Fruit fly (Drosophila melanogaster): ENCODE results near the gene Polr1C.

Polr1C gene

dm6 chr2L:4973731-4974415 lies 5.1 kb downstream of the Polr1C start, which contains the start of gene mRpL28:
TSS of gene mRpL28 (plus strand) at chr2L:4973976.
- TF ChIP-seq fd96Ca (GFP tag; IDR thresholded peaks at IDR 0.05) (peak; percentile 18; the same call in 1 of the 3 replicates), CG4496 (GFP tag; IDR thresholded peaks at IDR 0.05) (0 out of 3 replicates have a peak, but pooled peaks have one; percentile 24), CG15710 (tag; optimal IDR thresholded peaks at IDR 0.05) (no peak), EcR (GFP tag; optimal IDR thresholded peaks at IDR 0.05) (peak; percentile 70)

DNA sequence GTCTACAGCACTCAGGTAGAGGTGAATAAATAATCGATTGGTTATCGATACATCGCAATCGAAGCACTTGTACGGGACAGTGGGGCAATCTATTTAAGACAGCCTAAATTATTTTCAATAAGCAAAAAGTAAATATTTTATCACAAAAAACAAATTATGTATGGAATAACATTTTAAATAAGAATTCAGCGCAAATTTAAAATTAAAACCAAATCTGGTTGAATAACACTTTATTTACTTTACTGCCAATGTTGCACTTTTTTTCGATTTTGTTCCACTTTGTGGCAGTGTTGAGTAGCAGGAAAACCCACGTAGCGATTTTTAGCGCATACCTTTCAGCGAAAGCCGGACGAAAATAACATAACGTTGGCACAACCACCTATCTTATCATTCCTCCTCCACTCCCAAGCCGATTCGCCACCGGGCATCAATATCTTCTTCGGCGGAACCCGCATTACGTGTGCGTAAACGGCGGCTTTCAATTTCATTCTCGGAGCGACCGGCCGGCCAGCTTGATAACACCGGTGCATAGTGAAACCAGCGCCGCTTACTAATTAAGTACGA lies 8.3 kb downstream of the Polr1C start, which contains the start of the genes Gmd and CG3792:
Gmd (minus strand) TSS at position 36 of the 564 bp plus-strand sequence.
CG3792 (plus strand) TSS at position 325 of the 564 bp plus-strand sequence.
- TF ChIP-seq gl (tag; optimal IDR thresholded peaks at IDR 0.05) (peak; percentile 81), CG13204 (GFP tag; optimal IDR thresholded peaks at IDR 0.05) (no peak), Pif1A (GFP tag; optimal IDR thresholded peaks at IDR 0.05) (no peak), CG8159 (tag; optimal IDR thresholded peaks at IDR 0.05) (peak; percentile 95), Snoo (tag; optimal IDR thresholded peaks at IDR 0.05) (peak; percentile 89), fd96Ca (GFP tag; IDR thresholded peaks at IDR 0.05) (peak; percentile 84), EcR (GFP tag; optimal IDR thresholded peaks at IDR 0.05) (peak; percentile 6), CG34367 (tag; optimal IDR thresholded peaks at IDR 0.05) (peak; percentile 85), D1 (tag; optimal IDR thresholded peaks at IDR 0.05) (no peak), CG10348 (GFP tag; IDR thresholded peaks at IDR 0.05) (peak; percentile 87), CG14655 (GFP tag; optimal IDR thresholded peaks at IDR 0.05) (no peak), CG8301 (tag; optimal IDR thresholded peaks at IDR 0.05) (peak; percentile 92), rn (GFP tag; IDR thresholded peaks at IDR 0.05) (peak; percentile 87), CG15710 (tag; optimal IDR thresholded peaks at IDR 0.05) (peak; percentile 87), Pif1B (GFP tag; optimal IDR thresholded peaks at IDR 0.05) (no peak), CG9948 (tag; optimal IDR thresholded peaks at IDR 0.05) (peak; percentile 89), CG4496 (GFP tag; IDR thresholded peaks at IDR 0.05) (peak; percentile 97), CG32121 (GFP tag; IDR thresholded peaks at IDR 0.05) (peak; percentile 95), CG17806 (tag; optimal IDR thresholded peaks at IDR 0.05) (peak; percentile 91), Ets98B (GFP tag; IDR thresholded peaks at IDR 0.05) (peak; percentile 94), CG12605 (GFP tag; IDR thresholded peaks at IDR 0.05) (peak; percentile 89)

DNA sequence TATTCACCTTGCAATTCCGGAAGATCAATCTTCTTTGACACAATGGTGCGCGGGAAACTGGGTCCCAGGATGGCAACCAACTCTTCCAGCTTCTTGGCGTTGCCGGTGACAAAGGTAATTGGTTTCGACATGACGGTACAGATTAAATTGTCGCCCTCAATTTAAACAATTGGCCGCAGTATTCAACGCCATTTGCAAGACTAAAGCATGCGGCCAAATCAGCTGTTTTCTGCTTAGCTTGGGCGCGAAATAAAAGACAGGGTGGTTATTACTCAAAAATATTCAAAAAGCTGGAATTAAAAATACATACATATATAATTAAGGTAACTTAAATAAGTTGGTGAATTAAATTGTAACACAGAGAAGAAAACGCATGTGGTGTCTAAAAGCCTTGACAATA lies 10.3 kb downstream of the Polr1C start, which contains the start of gene CG8891:
CG8891 (minus strand) TSS at position 242 of the 400 bp plus-strand sequence.
- no peak for TF ChIP-seq CG17806 (tag; optimal IDR thresholded peaks at IDR 0.05)
- TF ChIP-seq CG13204 (GFP tag; optimal IDR thresholded peaks at IDR 0.05) = no peak
- TF ChIP-seq Snoo (tag; optimal IDR thresholded peaks at IDR 0.05) = no peak
- no peak for TF ChIP-seq fd96Ca (GFP tag; IDR thresholded peaks at IDR 0.05)
- no peak for TF ChIP-seq CG10348 (GFP tag; IDR thresholded peaks at IDR 0.05)
- TF ChIP-seq D1 (tag; optimal IDR thresholded peaks at IDR 0.05) = no peak
- no peak for TF ChIP-seq CG9948 (tag; optimal IDR thresholded peaks at IDR 0.05)
- no peak for TF ChIP-seq gl (tag; optimal IDR thresholded peaks at IDR 0.05)
- no peak for TF ChIP-seq CG34367 (tag; optimal IDR thresholded peaks at IDR 0.05)
- no peak for TF ChIP-seq CG15710 (tag; optimal IDR thresholded peaks at IDR 0.05)
- no peak for TF ChIP-seq rn (GFP tag; IDR thresholded peaks at IDR 0.05)
- no peak for TF ChIP-seq Pif1B (GFP tag; optimal IDR thresholded peaks at IDR 0.05)

DNA sequence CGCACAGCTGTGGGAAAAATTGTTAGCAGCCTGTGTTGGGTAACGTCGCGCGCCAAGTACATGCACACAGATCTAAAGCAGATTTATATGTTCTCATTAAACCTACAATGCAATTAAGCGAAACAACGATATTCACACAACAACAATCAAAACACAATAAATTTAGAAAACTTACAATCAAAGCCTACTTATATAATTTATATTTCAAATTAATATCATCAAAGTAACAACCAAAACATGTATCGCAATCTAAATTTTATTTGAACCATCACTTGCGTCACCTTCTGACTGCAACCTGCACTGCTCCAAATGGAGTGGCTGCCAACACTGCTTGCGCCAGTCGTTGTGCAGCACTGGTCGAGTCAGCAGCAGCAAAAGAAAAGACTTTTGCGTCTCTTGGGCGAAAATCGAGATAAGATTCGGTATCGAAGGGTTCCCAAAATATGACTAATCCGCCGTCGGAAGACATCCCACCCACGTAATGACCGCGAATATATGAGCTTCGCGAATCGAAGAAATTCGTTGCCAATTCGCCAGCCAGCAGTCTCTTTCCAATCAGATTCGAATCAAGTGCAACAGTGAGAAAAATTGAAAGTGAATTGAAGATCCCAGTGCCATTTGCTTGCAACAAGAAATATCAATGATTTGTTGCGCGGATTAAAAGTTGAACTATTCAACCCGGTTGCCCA lies 12.6 kb downstream of the Polr1C start, which contains the start of the genes CG8892 and CG34126:
CG8892 (minus strand) TSS at position 315 of the 689 bp plus-strand sequence.
CG34126 (plus strand) TSS at position 337 of the 689 bp plus-strand sequence.
- TF ChIP-seq CG10348 (GFP tag; IDR thresholded peaks at IDR 0.05) (peak; percentile 89), CG12605 (GFP tag; IDR thresholded peaks at IDR 0.05) (peak; percentile 75), rn (GFP tag; IDR thresholded peaks at IDR 0.05) (peak; percentile 93), Pif1B (GFP tag; optimal IDR thresholded peaks at IDR 0.05) (peak; percentile 91), CG4496 (GFP tag; IDR thresholded peaks at IDR 0.05) (peak; percentile 93), Ets98B (GFP tag; IDR thresholded peaks at IDR 0.05) (peak; percentile 86), CG13204 (GFP tag; optimal IDR thresholded peaks at IDR 0.05) (peak; percentile 72), CG17806 (tag; optimal IDR thresholded peaks at IDR 0.05) (peak; percentile 94), CG32121 (GFP tag; IDR thresholded peaks at IDR 0.05) (peak; percentile 91), EcR (GFP tag; optimal IDR thresholded peaks at IDR 0.05) (no peak), CG15710 (tag; optimal IDR thresholded peaks at IDR 0.05) (peak; percentile 97), D1 (tag; optimal IDR thresholded peaks at IDR 0.05) (no peak), fd96Ca (GFP tag; IDR thresholded peaks at IDR 0.05) (peak; percentile 95), CG8159 (tag; optimal IDR thresholded peaks at IDR 0.05) (peak; percentile 96), Pif1A (GFP tag; optimal IDR thresholded peaks at IDR 0.05) (peak; percentile 94), Snoo (tag; optimal IDR thresholded peaks at IDR 0.05) (peak; percentile 97), CG8301 (tag; optimal IDR thresholded peaks at IDR 0.05) (peak; percentile 93), gl (tag; optimal IDR thresholded peaks at IDR 0.05) (peak; percentile 83), CG14655 (GFP tag; optimal IDR thresholded peaks at IDR 0.05) (peak; percentile 96), CG9948 (tag; optimal IDR thresholded peaks at IDR 0.05) (peak; percentile 95), CG34367 (tag; optimal IDR thresholded peaks at IDR 0.05) (peak; percentile 90)

- no peak for TF ChIP-seq CG8301 (tag; optimal IDR thresholded peaks at IDR 0.05)
- TF ChIP-seq CG13204 (GFP tag; optimal IDR thresholded peaks at IDR 0.05) = no peak
- no peak for TF ChIP-seq CG9948 (tag; optimal IDR thresholded peaks at IDR 0.05)
- TF ChIP-seq EcR (GFP tag; optimal IDR thresholded peaks at IDR 0.05) = no peak
- TF ChIP-seq Pif1A (GFP tag; optimal IDR thresholded peaks at IDR 0.05) = no peak
- TF ChIP-seq Pif1B (GFP tag; optimal IDR thresholded peaks at IDR 0.05) = no peak
- TF ChIP-seq rn (GFP tag; IDR thresholded peaks at IDR 0.05) = no peak
- no peak for TF ChIP-seq Ets98B (GFP tag; IDR thresholded peaks at IDR 0.05)
- no peak for TF ChIP-seq CG14655 (GFP tag; optimal IDR thresholded peaks at IDR 0.05)
- TF ChIP-seq CG17806 (tag; optimal IDR thresholded peaks at IDR 0.05) = no peak
- no peak for TF ChIP-seq gl (tag; optimal IDR thresholded peaks at IDR 0.05)
- no peak for TF ChIP-seq fd96Ca (GFP tag; IDR thresholded peaks at IDR 0.05)
- TF ChIP-seq CG12605 (GFP tag; IDR thresholded peaks at IDR 0.05) = no peak
These were observed 13.4 kb downstream of the Polr1C start for dm6 chr2L:4982098-4982646.
